Fruit fly (Drosophila melanogaster) whole organism, adult: ENCODE measurements around the gene COX7AL2.

Experiments used
- CG11617 ChIP-seq: fragments of 200-800 bp; sonication (Bioruptor generic); optimal IDR thresholded peaks from 2 replicates; lab custom pipeline; 2017; ENCODE audit warnings: mild to moderate bottlenecking, missing biosample characterization, missing genetic modification reagents, missing genetic modification characterization
- CG12768 ChIP-seq: fragments of 200-800 bp; sonication (Bioruptor generic); optimal IDR thresholded peaks from 2 replicates; lab custom pipeline; 2017; ENCODE audit warnings: missing biosample characterization, missing genetic modification characterization, mild to moderate bottlenecking, moderate library complexity, missing genetic modification reagents
- CG14711 ChIP-seq: fragments of 200-800 bp; sonication (Bioruptor generic); optimal IDR thresholded peaks from 2 replicates; lab custom pipeline; 2018; ENCODE audit warnings: missing biosample characterization, mild to moderate bottlenecking, missing genetic modification characterization, moderate library complexity
- CG1620 ChIP-seq: fragments of 200-800 bp; sonication (Bioruptor generic); optimal IDR thresholded peaks from 2 replicates; lab custom pipeline; 2016; ENCODE audit warnings: missing biosample characterization, missing genetic modification characterization
- CG33017 ChIP-seq: fragments of 200-800 bp; sonication (Bioruptor generic); optimal IDR thresholded peaks from 2 replicates; lab custom pipeline; 2018; ENCODE audit warnings: missing biosample characterization, mild to moderate bottlenecking, missing genetic modification characterization, moderate library complexity
- CG5204 ChIP-seq: fragments of 200-800 bp; sonication (Bioruptor generic); optimal IDR thresholded peaks from 2 replicates; lab custom pipeline; 2016; ENCODE audit warnings: missing biosample characterization, missing genetic modification characterization
- CG7045 ChIP-seq: fragments of 200-800 bp; sonication (Bioruptor generic); optimal IDR thresholded peaks from 2 replicates; lab custom pipeline; 2017; ENCODE audit warnings: missing biosample characterization, mild to moderate bottlenecking, missing genetic modification characterization
- CG7101 ChIP-seq: fragments of 200-800 bp; sonication (Bioruptor generic); optimal IDR thresholded peaks from 2 replicates; lab custom pipeline; 2018; ENCODE audit warnings: missing biosample characterization, mild to moderate bottlenecking, missing genetic modification characterization, moderate library complexity
- Clk ChIP-seq: fragments of 200-800 bp; sonication (Bioruptor generic); optimal IDR thresholded peaks from 2 replicates; lab custom pipeline; 2017; ENCODE audit warnings: missing biosample characterization, missing genetic modification characterization
- Crg-1 ChIP-seq: fragments of 200-800 bp; sonication (Bioruptor generic); optimal IDR thresholded peaks from 2 replicates; lab custom pipeline; 2016; ENCODE audit warnings: missing biosample characterization, missing genetic modification characterization
- Hr96 ChIP-seq: fragments of 200-800 bp; sonication (Bioruptor generic); optimal IDR thresholded peaks from 2 replicates; lab custom pipeline; 2016; ENCODE audit warnings: missing biosample characterization, missing genetic modification characterization
- Mnt ChIP-seq: fragments of 200-800 bp; sonication (Bioruptor generic); optimal IDR thresholded peaks from 2 replicates; lab custom pipeline; 2016; ENCODE audit warnings: missing biosample characterization, mild to moderate bottlenecking, missing genetic modification characterization
- bab1 ChIP-seq: fragments of 200-800 bp; sonication (Bioruptor generic); optimal IDR thresholded peaks from 3 replicates; lab custom pipeline; 2019; ENCODE audit warnings: missing biosample characterization, mild to moderate bottlenecking, missing genetic modification characterization, moderate library complexity
- cic ChIP-seq: fragments of 200-800 bp; sonication (Bioruptor generic); optimal IDR thresholded peaks from 2 replicates; lab custom pipeline; 2017; ENCODE audit warnings: missing biosample characterization, mild to moderate bottlenecking, missing genetic modification characterization, moderate library complexity
- cnc ChIP-seq, 2 experiments: fragments of >200 bp; optimal IDR thresholded peaks; 2 replicates each; lab custom pipeline; 2017
- kay ChIP-seq: fragments of 200-800 bp; sonication (Bioruptor generic); peaks from one replicate; lab custom pipeline; 2016; ENCODE audit warnings: missing biosample characterization, missing genetic modification characterization, borderline replicate concordance
- ovo ChIP-seq: fragments of 200-800 bp; sonication (Bioruptor generic); optimal IDR thresholded peaks from 2 replicates; lab custom pipeline; 2016; ENCODE audit warnings: missing biosample characterization, missing genetic modification characterization
- pad ChIP-seq: fragments of 200-800 bp; sonication (Bioruptor generic); optimal IDR thresholded peaks from 3 replicates; lab custom pipeline; 2017; ENCODE audit warnings: missing biosample characterization, missing genetic modification characterization, mild to moderate bottlenecking, moderate library complexity, missing genetic modification reagents
- tj ChIP-seq: fragments of 200-800 bp; sonication (Bioruptor generic); optimal IDR thresholded peaks from 3 replicates; lab custom pipeline; 2017; ENCODE audit warnings: missing biosample characterization, mild to moderate bottlenecking, missing genetic modification characterization, moderate library complexity
- toe ChIP-seq: fragments of 200-800 bp; sonication (Bioruptor generic); optimal IDR thresholded peaks from 2 replicates; lab custom pipeline; 2016; ENCODE audit warnings: missing biosample characterization, missing genetic modification characterization

Gene COX7AL2

dm6 chr2L:2198613-2199432, 1.1 kb upstream of the COX7AL2 start:
- peak; percentile 99 for TF ChIP-seq pad (GFP tag; lab: Kevin White, UChicago)
- no peak for TF ChIP-seq Clk
- TF ChIP-seq bab1 (GFP tag; lab: Kevin White, UChicago), result no peak
- peak; percentile 84 for TF ChIP-seq kay
- peak; percentile 55 for TF ChIP-seq ovo (GFP tag; lab: Kevin White, UChicago)
- peak; percentile 52 for TF ChIP-seq CG33017
- peak; percentile 13 for TF ChIP-seq CG7045 (GFP tag; lab: Kevin White, UChicago)
- TF ChIP-seq CG11617, result peak; percentile 26
- TF ChIP-seq CG1620 (GFP tag; lab: Kevin White, UChicago), result peak; percentile 36
- TF ChIP-seq toe (GFP tag; lab: Kevin White, UChicago), result peak; percentile 49
- TF ChIP-seq cic (GFP tag; lab: Kevin White, UChicago), result peak; percentile 93
- TF ChIP-seq Mnt (GFP tag; lab: Kevin White, UChicago), result peak; percentile 92
- TF ChIP-seq Crg-1 (GFP tag; lab: Kevin White, UChicago), result peak; percentile 6
- TF ChIP-seq cnc (optimal IDR thresholded peaks at IDR 0.05; lab: Kevin White, UChicago), result no peak
- TF ChIP-seq CG5204 (GFP tag; lab: Kevin White, UChicago), result peak; percentile 20
- peak; percentile 16 for TF ChIP-seq CG12768 (GFP tag; lab: Kevin White, UChicago)
- peak; percentile 66 for TF ChIP-seq CG14711 (tag; lab: Kevin White, UChicago)
- TF ChIP-seq tj (GFP tag; lab: Kevin White, UChicago), result peak; percentile 67
- peak; percentile 47 for TF ChIP-seq Hr96
- TF ChIP-seq CG7101 (tag; lab: Kevin White, UChicago), result peak; percentile 47

dm6 chr2L:2198119-2198494, 395 bp upstream of the COX7AL2 start:
- TF ChIP-seq Clk (no peak), toe (GFP tag; lab: Kevin White, UChicago) (no peak), Hr96 (no peak), CG7101 (tag; lab: Kevin White, UChicago) (no peak), cic (GFP tag; lab: Kevin White, UChicago) (no peak), CG7045 (GFP tag; lab: Kevin White, UChicago) (no peak), cnc (optimal IDR thresholded peaks at IDR 0.05; lab: Kevin White, UChicago) (no peak), kay (no peak), CG11617 (no peak), CG33017 (no peak), CG1620 (GFP tag; lab: Kevin White, UChicago) (no peak), tj (GFP tag; lab: Kevin White, UChicago) (no peak)

- TF ChIP-seq CG14711 (tag; lab: Kevin White, UChicago) (peak; percentile 32), Hr96 (peak; percentile 49), pad (GFP tag; lab: Kevin White, UChicago) (peak; percentile 97), CG5204 (GFP tag; lab: Kevin White, UChicago) (peak; percentile 35), kay (peak; percentile 67), CG33017 (peak; percentile 45), CG7101 (tag; lab: Kevin White, UChicago) (peak; percentile 44), cic (GFP tag; lab: Kevin White, UChicago) (peak; percentile 99), CG7045 (GFP tag; lab: Kevin White, UChicago) (no peak), CG12768 (GFP tag; lab: Kevin White, UChicago) (peak; percentile 74), cnc (optimal IDR thresholded peaks at IDR 0.05; lab: Kevin White, UChicago) (peak; percentile 28 to 68), CG11617 (peak; percentile 53), ovo (GFP tag; lab: Kevin White, UChicago) (peak; percentile 94), Clk (no peak), Crg-1 (GFP tag; lab: Kevin White, UChicago) (peak; percentile 44), Mnt (GFP tag; lab: Kevin White, UChicago) (peak; percentile 99), bab1 (GFP tag; lab: Kevin White, UChicago) (peak; percentile 37), toe (GFP tag; lab: Kevin White, UChicago) (peak; percentile 44), CG1620 (GFP tag; lab: Kevin White, UChicago) (peak; percentile 17), tj (GFP tag; lab: Kevin White, UChicago) (peak; percentile 98)
These were observed 880 bp downstream of the COX7AL2 start for dm6 chr2L:2196590-2197474.

dm6 chr2L:2195328-2195727, 2.4 kb downstream of the COX7AL2 start:
- TF ChIP-seq CG11617 (no peak), Crg-1 (GFP tag; lab: Kevin White, UChicago) (no peak), pad (GFP tag; lab: Kevin White, UChicago) (peak; percentile 89)

- TF ChIP-seq pad (GFP tag; lab: Kevin White, UChicago) (no peak), tj (GFP tag; lab: Kevin White, UChicago) (peak; percentile 38)
These were observed 3.3 kb downstream of the COX7AL2 start for dm6 chr2L:2194305-2194828.
